Worm (Caenorhabditis elegans) whole organism, L3 larva: ENCODE data around the gene psa-3.

Experiments used
- R02D3.7 ChIP-seq: fragments of 150-350 bp; optimal IDR thresholded peaks from 2 replicates; lab custom pipeline; 2014; ENCODE audit warnings: missing biosample characterization, missing genetic modification characterization
- ama-1 ChIP-seq: fragments of 150-350 bp; optimal IDR thresholded peaks from 2 replicates; lab custom pipeline; 2018
- ceh-28 ChIP-seq: fragments of 150-350 bp; optimal IDR thresholded peaks from 2 replicates; lab custom pipeline; 2014; ENCODE audit warnings: missing biosample characterization, missing genetic modification reagents, missing genetic modification characterization
- ceh-9 ChIP-seq: sonication (generic microtip); optimal IDR thresholded peaks from 2 replicates; lab custom pipeline; 2018; ENCODE audit warnings: missing biosample characterization, missing genetic modification characterization
- daf-12 ChIP-seq: fragments of 150-350 bp; optimal IDR thresholded peaks from 2 replicates; lab custom pipeline; 2014; ENCODE audit warnings: missing biosample characterization, missing genetic modification reagents, missing genetic modification characterization
- egl-27 ChIP-seq: sonication (generic microtip); optimal IDR thresholded peaks from 4 replicates; lab custom pipeline; 2017; ENCODE audit warnings: missing biosample characterization, missing genetic modification reagents, missing genetic modification characterization
- egl-5 ChIP-seq: fragments of 150-350 bp; optimal IDR thresholded peaks from 2 replicates; lab custom pipeline; 2017; ENCODE audit warnings: missing biosample characterization, missing genetic modification reagents, missing genetic modification characterization, inconsistent platforms
- elt-2 ChIP-seq: sonication (generic microtip); optimal IDR thresholded peaks from 2 replicates; lab custom pipeline; 2016; ENCODE audit warnings: missing genetic modification reagents, mild to moderate bottlenecking, missing genetic modification characterization, missing compliant biosample characterization
- elt-3 ChIP-seq, 3 experiments: fragments of 150-350 bp in 1 of 3; sonication (generic microtip) in 2 of 3; optimal IDR thresholded peaks; 2 replicates in 2 of 3; 4 replicates in 1 of 3; lab custom pipeline; 2014 to 2017; ENCODE audit warnings: missing biosample characterization in 3 of 3, missing genetic modification characterization in 3 of 3
- eor-1 ChIP-seq, 2 experiments: fragments of 150-350 bp; optimal IDR thresholded peaks; 2 replicates each; lab custom pipeline; 2014 to 2018; ENCODE audit warnings: missing biosample characterization in 2 of 2, missing genetic modification characterization in 2 of 2
- fkh-2 ChIP-seq: fragments of 150-350 bp; optimal IDR thresholded peaks from 2 replicates; lab custom pipeline; 2014; ENCODE audit warnings: missing biosample characterization, missing genetic modification reagents, missing genetic modification characterization
- fos-1 ChIP-seq: fragments of 150-350 bp; optimal IDR thresholded peaks from 2 replicates; lab custom pipeline; 2014; ENCODE audit warnings: missing biosample characterization, missing genetic modification characterization
- hmg-11 ChIP-seq: sonication (generic microtip); optimal IDR thresholded peaks from 2 replicates; lab custom pipeline; 2016; ENCODE audit warnings: missing genetic modification characterization, missing compliant biosample characterization
- jun-1 ChIP-seq: fragments of 150-350 bp; optimal IDR thresholded peaks from 2 replicates; lab custom pipeline; 2014; ENCODE audit warnings: missing biosample characterization, missing genetic modification reagents, missing genetic modification characterization
- lin-15B ChIP-seq: fragments of 150-350 bp; optimal IDR thresholded peaks from 2 replicates; lab custom pipeline; 2014; ENCODE audit warnings: missing biosample characterization, missing genetic modification characterization
- lin-39 ChIP-seq: fragments of 150-350 bp; optimal IDR thresholded peaks from 2 replicates; lab custom pipeline; 2018; ENCODE audit warnings: missing biosample characterization, missing genetic modification reagents, missing genetic modification characterization
- lsy-12 ChIP-seq: sonication (generic microtip); optimal IDR thresholded peaks from 2 replicates; lab custom pipeline; 2016; ENCODE audit warnings: mild to moderate bottlenecking, missing genetic modification characterization, missing compliant biosample characterization
- mdl-1 ChIP-seq: fragments of 150-350 bp; optimal IDR thresholded peaks from 2 replicates; lab custom pipeline; 2014; ENCODE audit warnings: missing biosample characterization, missing genetic modification characterization
- mml-1 ChIP-seq: fragments of 150-350 bp; sonication (generic microtip); optimal IDR thresholded peaks from 3 replicates; lab custom pipeline; 2014; ENCODE audit warnings: missing biosample characterization, missing genetic modification characterization
- nfya-1 ChIP-seq: sonication (generic microtip); optimal IDR thresholded peaks from 2 replicates; lab custom pipeline; 2017; ENCODE audit warnings: missing genetic modification characterization, mild to moderate bottlenecking, missing compliant biosample characterization, antibody characterized with exemption, moderate library complexity; ENCODE audit not compliant: insufficient read depth
- nhr-25 ChIP-seq: sonication (generic microtip); optimal IDR thresholded peaks from 2 replicates; lab custom pipeline; 2017; ENCODE audit warnings: missing biosample characterization, missing genetic modification characterization
- nhr-28 ChIP-seq: fragments of 150-350 bp; optimal IDR thresholded peaks from 2 replicates; lab custom pipeline; 2014; ENCODE audit warnings: missing biosample characterization, missing genetic modification characterization
- nhr-43 ChIP-seq: sonication (generic microtip); optimal IDR thresholded peaks from 2 replicates; lab custom pipeline; 2016; ENCODE audit warnings: mild to moderate bottlenecking, missing genetic modification characterization, missing compliant biosample characterization; ENCODE audit not compliant: poor library complexity, severe bottlenecking
- nhr-67 ChIP-seq: fragments of 150-350 bp; optimal IDR thresholded peaks from 2 replicates; lab custom pipeline; 2014; ENCODE audit warnings: missing biosample characterization, missing genetic modification characterization
- nhr-76 ChIP-seq: fragments of 150-350 bp; sonication (generic microtip); optimal IDR thresholded peaks from 5 replicates; lab custom pipeline; 2014; ENCODE audit warnings: missing biosample characterization, missing genetic modification characterization
- pha-4 ChIP-seq: fragments of 150-350 bp; optimal IDR thresholded peaks from 2 replicates; lab custom pipeline; 2014; ENCODE audit warnings: missing biosample characterization, missing genetic modification reagents, missing genetic modification characterization
- pqm-1 ChIP-seq: fragments of 150-350 bp; optimal IDR thresholded peaks from 2 replicates; lab custom pipeline; 2017; ENCODE audit warnings: missing biosample characterization, missing genetic modification characterization, inconsistent platforms
- skn-1 ChIP-seq: fragments of 150-350 bp; optimal IDR thresholded peaks from 2 replicates; lab custom pipeline; 2014; ENCODE audit warnings: missing biosample characterization, missing genetic modification characterization
- snpc-4 ChIP-seq: fragments of 150-350 bp; optimal IDR thresholded peaks from 2 replicates; lab custom pipeline; 2014; ENCODE audit warnings: missing biosample characterization, missing genetic modification characterization
- unc-39 ChIP-seq: sonication (generic microtip); optimal IDR thresholded peaks from 4 replicates; lab custom pipeline; 2017; ENCODE audit warnings: missing biosample characterization, missing genetic modification characterization
- unc-62 ChIP-seq: fragments of 150-350 bp; sonication (generic microtip); optimal IDR thresholded peaks from 4 replicates; lab custom pipeline; 2014; ENCODE audit warnings: missing biosample characterization, missing genetic modification reagents, missing genetic modification characterization
- zag-1 ChIP-seq: fragments of 150-350 bp; optimal IDR thresholded peaks from 2 replicates; lab custom pipeline; 2014; ENCODE audit warnings: missing biosample characterization, missing genetic modification characterization

psa-3 gene

DNA sequence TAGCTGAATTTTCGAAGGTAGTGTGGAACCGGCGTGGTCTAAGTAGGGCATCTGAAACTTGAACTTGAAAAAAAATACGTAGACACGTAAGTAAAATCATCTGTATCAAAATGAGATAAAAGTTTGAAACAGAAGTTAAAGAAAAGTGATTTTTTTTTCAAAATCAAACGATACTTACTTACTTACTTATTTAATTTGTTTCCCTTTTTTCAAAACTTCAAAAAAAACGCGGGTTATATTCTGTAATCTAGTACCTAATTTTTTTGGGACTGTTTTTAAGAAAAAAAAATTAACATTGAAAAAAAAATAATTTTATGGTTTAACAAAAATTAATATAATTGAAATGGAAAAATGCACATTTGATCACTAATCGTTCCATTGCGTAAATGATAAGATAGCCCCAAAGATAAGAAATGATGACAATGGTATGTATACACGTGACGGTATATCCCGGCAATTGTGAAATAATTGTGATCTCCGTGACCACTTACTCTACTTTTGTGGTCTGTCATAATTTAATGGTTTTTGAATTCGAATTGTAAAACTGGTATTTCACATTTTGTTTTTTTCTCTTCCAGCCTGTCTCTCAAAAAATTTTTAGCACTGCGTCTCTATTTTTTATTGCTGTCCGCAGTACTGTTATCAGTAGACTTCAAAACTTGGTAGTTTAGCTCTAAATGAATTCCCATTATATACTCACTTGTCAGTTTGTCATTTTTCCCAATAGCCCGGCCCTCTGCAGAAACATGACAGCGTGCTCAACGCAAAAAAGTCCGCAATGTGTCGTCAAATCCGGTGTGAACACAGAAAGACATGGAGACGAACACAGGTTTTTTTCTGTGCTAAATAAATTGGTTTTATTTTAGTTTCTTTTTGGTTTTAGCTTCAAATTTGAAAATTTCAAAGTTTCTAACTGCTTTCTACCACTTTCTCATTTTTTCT lies 33.3 kb downstream of the psa-3 start, which contains the start of gene mocs-1:
Gene mocs-1 (minus strand): TSS at position 51 of the 942 bp plus-strand sequence.
- TF ChIP-seq ama-1 (lab: Kevin White, UChicago), result no peak
- TF ChIP-seq nfya-1 (tag; lab: Kevin White, UChicago), result peak; percentile 21
- peak; percentile 87 for TF ChIP-seq elt-2 (tag; lab: Kevin White, UChicago)
- TF ChIP-seq egl-5, result peak; percentile 12
- TF ChIP-seq zag-1 (tag; lab: Kevin White, UChicago), result no peak
- peak; percentile 68 for TF ChIP-seq pqm-1 (tag; lab: Kevin White, UChicago)
- TF ChIP-seq jun-1, result no peak
- TF ChIP-seq pha-4 (tag; lab: Kevin White, UChicago), result peak; percentile 21
- no peak for TF ChIP-seq mdl-1
- TF ChIP-seq ceh-9 (tag; lab: Kevin White, UChicago), result no peak
- TF ChIP-seq elt-3 (tag; optimal IDR thresholded peaks at IDR 0.05; lab: Kevin White, UChicago), result no peak
- no peak for TF ChIP-seq daf-12 (tag; lab: Kevin White, UChicago)
- peak; percentile 64 for TF ChIP-seq skn-1 (tag; lab: Kevin White, UChicago)
- TF ChIP-seq hmg-11 (tag; lab: Kevin White, UChicago), result peak; percentile 62

ce11 chrX:15441686-15442067 lies 33.9 kb downstream of the psa-3 start, which contains the start of gene nkat-3:
Gene nkat-3, plus strand, starts transcription at chrX:15441731.
- TF ChIP-seq elt-3 (tag; optimal IDR thresholded peaks at IDR 0.05; lab: Kevin White, UChicago), result no peak
- TF ChIP-seq hmg-11 (tag; lab: Kevin White, UChicago), result no peak
- TF ChIP-seq egl-27 (tag; lab: Kevin White, UChicago), result no peak

DNA sequence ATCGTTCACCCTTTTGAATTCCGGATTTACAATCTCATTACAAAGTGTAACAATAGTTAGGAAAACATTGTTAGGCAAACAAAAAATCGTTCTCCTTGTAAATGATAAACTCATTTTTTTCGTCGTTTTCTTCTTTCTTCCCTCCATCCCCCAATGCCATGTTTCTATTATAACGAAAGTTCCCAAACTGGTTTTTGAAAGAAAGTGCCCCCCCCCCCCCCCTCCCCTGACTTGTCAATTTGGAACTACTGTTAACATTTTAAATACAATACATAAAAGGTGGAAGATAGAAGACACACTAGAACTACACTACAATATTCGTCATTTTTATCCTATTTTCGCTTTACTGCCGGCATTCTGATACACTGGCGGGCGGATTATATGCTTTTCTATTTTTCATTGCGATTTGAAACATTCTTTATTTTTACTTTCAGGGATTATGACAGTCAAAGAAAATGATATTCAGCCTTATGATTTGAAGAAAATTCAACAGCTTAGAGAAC lies 38.6 kb downstream of the psa-3 start, which contains the start of gene R03A10.5:
Gene R03A10.5 (plus strand): TSS at position 431 of the 503 bp plus-strand sequence.
- TF ChIP-seq unc-62 (GFP tag; lab: Kevin White, UChicago) (no peak), nhr-25 (peak; percentile 15)
- TF ChIP-seq, all 47 proteins: peak for 1

DNA sequence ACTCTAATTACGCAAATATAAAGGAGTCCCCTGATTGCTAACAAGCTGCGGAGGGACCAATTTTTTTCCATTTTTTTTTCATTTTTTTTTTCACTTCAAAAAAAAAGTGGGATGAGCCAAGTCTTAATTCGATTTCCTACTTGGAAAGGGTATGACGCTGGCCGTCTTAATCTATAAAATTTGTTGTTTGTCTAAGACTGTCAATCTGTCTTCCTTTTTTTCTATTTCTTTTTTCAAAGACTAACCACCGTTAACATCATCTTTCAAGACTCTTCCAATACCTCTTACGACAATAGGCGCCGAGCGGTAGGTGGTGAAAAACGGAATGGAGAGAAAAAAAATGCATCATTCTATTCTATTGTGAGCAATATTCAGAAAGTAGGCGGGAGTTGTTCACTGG lies 57.3 kb downstream of the psa-3 start:
- TF ChIP-seq fos-1 (tag; lab: Kevin White, UChicago), result no peak
- no peak for TF ChIP-seq snpc-4 (tag; lab: Kevin White, UChicago)
- no peak for TF ChIP-seq pqm-1 (tag; lab: Kevin White, UChicago)
- no peak for TF ChIP-seq nhr-76 (tag; lab: Kevin White, UChicago)
- TF ChIP-seq ceh-9 (tag; lab: Kevin White, UChicago), result no peak
- no peak for TF ChIP-seq fkh-2 (tag; lab: Kevin White, UChicago)
- no peak for TF ChIP-seq unc-62 (GFP tag; lab: Kevin White, UChicago)
- TF ChIP-seq lin-39, result no peak
- TF ChIP-seq elt-2 (tag; lab: Kevin White, UChicago), result no peak
- TF ChIP-seq nhr-28 (tag; lab: Kevin White, UChicago), result no peak
- no peak for TF ChIP-seq lin-15B
- no peak for TF ChIP-seq R02D3.7 (tag; lab: Kevin White, UChicago)
- TF ChIP-seq mdl-1, result no peak
- TF ChIP-seq mml-1, result no peak
- TF ChIP-seq nhr-67 (tag; lab: Kevin White, UChicago), result no peak
- TF ChIP-seq unc-39 (tag; lab: Kevin White, UChicago), result no peak
- TF ChIP-seq daf-12 (tag; lab: Kevin White, UChicago), result no peak
- TF ChIP-seq nfya-1 (tag; lab: Kevin White, UChicago), result no peak
- no peak for TF ChIP-seq elt-3 (tag; optimal IDR thresholded peaks at IDR 0.05; lab: Kevin White, UChicago)

DNA sequence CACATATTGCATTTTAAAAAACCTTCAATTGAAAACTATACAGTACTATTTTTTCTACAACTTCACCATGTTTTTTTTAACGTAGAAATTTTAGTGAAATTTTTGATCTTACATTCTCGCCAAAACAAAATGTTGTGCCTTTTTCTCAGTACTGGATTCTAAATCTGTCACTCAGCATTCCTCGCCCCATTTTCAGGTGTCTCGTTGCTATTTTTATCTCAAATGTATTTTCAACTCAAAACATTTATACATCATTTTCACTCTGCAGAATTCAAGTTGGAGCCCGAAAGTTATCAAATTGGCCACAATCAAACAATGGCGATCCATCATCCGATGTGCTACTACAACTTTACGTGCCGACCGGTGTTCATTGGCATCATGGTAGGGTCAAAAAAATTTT lies 58.3 kb downstream of the psa-3 start, which contains the start of gene sprr-1:
Gene sprr-1 (plus strand): TSS at position 269 of the 400 bp plus-strand sequence.
- TF ChIP-seq elt-2 (tag; lab: Kevin White, UChicago), result no peak
- no peak for TF ChIP-seq nhr-43 (tag; lab: Kevin White, UChicago)
- no peak for TF ChIP-seq hmg-11 (tag; lab: Kevin White, UChicago)
- TF ChIP-seq egl-27 (tag; lab: Kevin White, UChicago), result no peak
- no peak for TF ChIP-seq nhr-28 (tag; lab: Kevin White, UChicago)
- no peak for TF ChIP-seq skn-1 (tag; lab: Kevin White, UChicago)
- no peak for TF ChIP-seq nfya-1 (tag; lab: Kevin White, UChicago)
- TF ChIP-seq ceh-9 (tag; lab: Kevin White, UChicago), result no peak
- no peak for TF ChIP-seq eor-1 (tag; optimal IDR thresholded peaks at IDR 0.05; lab: Kevin White, UChicago)
- no peak for TF ChIP-seq nhr-76 (tag; lab: Kevin White, UChicago)
- TF ChIP-seq lsy-12 (tag; lab: Kevin White, UChicago), result no peak
- no peak for TF ChIP-seq ceh-28 (tag; lab: Kevin White, UChicago)
